ENCODE assay signal across 1 fruit fly cellular context in the genomic region with DNA sequence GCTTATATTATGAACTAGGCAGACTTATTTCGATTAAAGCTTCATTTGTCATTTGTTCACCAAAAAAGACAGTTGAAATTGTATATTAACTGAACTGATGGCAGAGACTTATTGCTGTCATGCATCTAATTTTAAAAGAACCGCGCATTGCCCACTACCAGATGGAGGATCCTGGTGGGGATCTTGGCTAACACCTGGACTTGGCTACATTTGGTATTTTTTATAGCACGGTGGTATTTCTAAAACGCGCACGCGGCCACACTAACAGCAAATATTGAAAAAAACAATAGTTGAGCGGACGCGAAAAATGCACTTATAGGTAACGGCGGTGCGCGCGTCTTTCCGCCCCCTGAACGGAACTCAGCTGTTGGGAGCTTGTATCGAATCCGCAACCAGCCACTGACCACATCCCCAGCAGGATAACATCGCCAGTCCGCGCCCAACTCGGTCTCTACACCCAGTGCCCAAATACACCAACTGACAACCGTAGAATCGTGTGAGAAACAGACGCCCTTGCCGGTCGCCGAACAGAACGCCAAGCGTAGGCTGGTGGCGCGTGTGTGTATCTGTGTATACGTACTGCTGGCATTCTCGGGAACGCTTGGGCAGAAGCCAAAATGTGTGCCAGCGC.
TF ChIP-seq lines count a peak whose summit lies in the region.

No protein-coding gene starts in this region.

TF ChIP-seq in whole organism, embryonic, 481 proteins besides CTCF, POLR2A, EP300 and RAD21 (continued from another document and continues in another):
- TF ChIP-seq Deaf1 (tag; optimal IDR thresholded peaks at IDR 0.05; lab: Kevin White, UChicago) (peak; percentile 58), CG17802 (tag; optimal IDR thresholded peaks at IDR 0.05; lab: Kevin White, UChicago) (peak; percentile 2), CG7839 (tag; optimal IDR thresholded peaks at IDR 0.05; lab: Kevin White, UChicago) (peak; percentile 11), ssp (GFP tag; IDR thresholded peaks at IDR 0.05; lab: Robert Waterston, UW) (no peak), CG10147 (GFP tag; optimal IDR thresholded peaks at IDR 0.05; lab: Kevin White, UChicago) (no peak), bab2 (GFP tag; optimal IDR thresholded peaks at IDR 0.05; lab: Kevin White, UChicago) (no peak), dimm (GFP tag; IDR thresholded peaks at IDR 0.05; lab: Robert Waterston, UW) (no peak), Six4 (GFP tag; optimal IDR thresholded peaks at IDR 0.05; lab: Kevin White, UChicago) (no peak), Blimp-1 (GFP tag; optimal IDR thresholded peaks at IDR 0.05; lab: Kevin White, UChicago) (no peak), Fer2 (tag; optimal IDR thresholded peaks at IDR 0.05; lab: Kevin White, UChicago) (no peak), CG18262 (tag; optimal IDR thresholded peaks at IDR 0.05; lab: Kevin White, UChicago) (no peak), br (optimal IDR thresholded peaks at IDR 0.05; lab: Kevin White, UChicago) (no peak), CG34376 (GFP tag; optimal IDR thresholded peaks at IDR 0.05; lab: Kevin White, UChicago) (peak; percentile 10), da (GFP tag; optimal IDR thresholded peaks at IDR 0.05; lab: Kevin White, UChicago) (no peak), Hsf (GFP tag; optimal IDR thresholded peaks at IDR 0.05; lab: Kevin White, UChicago) (no peak), CG2120 (GFP tag; optimal IDR thresholded peaks at IDR 0.05; lab: Kevin White, UChicago) (no peak), gsb-n (tag; optimal IDR thresholded peaks at IDR 0.05; lab: Kevin White, UChicago) (no peak), Dp (GFP tag; optimal IDR thresholded peaks at IDR 0.05; lab: Kevin White, UChicago) (peak; percentile 93), cg (GFP tag; optimal IDR thresholded peaks at IDR 0.05; lab: Kevin White, UChicago) (peak; percentile 49), jumu (GFP tag; optimal IDR thresholded peaks at IDR 0.05; lab: Kevin White, UChicago) (peak; percentile 47), Taf1 (GFP tag; IDR thresholded peaks at IDR 0.05; lab: Robert Waterston, UW) (no peak), CG4820 (GFP tag; optimal IDR thresholded peaks at IDR 0.05; lab: Kevin White, UChicago) (no peak), grn (GFP tag; optimal IDR thresholded peaks at IDR 0.05; lab: Kevin White, UChicago) (no peak), Bgb (GFP tag; IDR thresholded peaks at IDR 0.05; lab: Robert Waterston, UW; ENCODE audit: partially characterized antibody) (peak; percentile 10; the same call in 1 of the 2 replicates), CG4404 (GFP tag; IDR thresholded peaks at IDR 0.05; lab: Robert Waterston, UW) (no peak), CG11504 (tag; optimal IDR thresholded peaks at IDR 0.05; lab: Kevin White, UChicago) (peak; percentile 56), CG16815 (GFP tag; optimal IDR thresholded peaks at IDR 0.05; lab: Kevin White, UChicago) (no peak), chif (GFP tag; optimal IDR thresholded peaks at IDR 0.05; lab: Kevin White, UChicago) (peak in 1 of 2 experiments; percentile 21), CG12219 (GFP tag; optimal IDR thresholded peaks at IDR 0.05; lab: Kevin White, UChicago) (no peak), CG12299 (tag; optimal IDR thresholded peaks at IDR 0.05; lab: Kevin White, UChicago) (peak; percentile 58), Antp (GFP tag; optimal IDR thresholded peaks at IDR 0.05; lab: Kevin White, UChicago) (no peak), Ets65A (GFP tag; lab: Kevin White, UChicago) (no peak), CG7987 (GFP tag; optimal IDR thresholded peaks at IDR 0.05; lab: Kevin White, UChicago) (peak; percentile 38), bowl (GFP tag; IDR thresholded peaks at IDR 0.05; lab: Robert Waterston, UW) (no peak), CG8359 (GFP tag; optimal IDR thresholded peaks at IDR 0.05; lab: Kevin White, UChicago; ENCODE audit: borderline replicate concordance) (no peak), run (tag; optimal IDR thresholded peaks at IDR 0.05; lab: Kevin White, UChicago) (no peak), Jarid2 (GFP tag; optimal IDR thresholded peaks at IDR 0.05; lab: Kevin White, UChicago) (peak; percentile 66), zen2 (GFP tag; IDR thresholded peaks at IDR 0.05; lab: Robert Waterston, UW; ENCODE audit: partially characterized antibody) (no peak), prd (optimal IDR thresholded peaks at IDR 0.05; lab: Kevin White, UChicago) (no peak), prd (GFP tag; IDR thresholded peaks at IDR 0.05; lab: Robert Waterston, UW) (no peak; the same call in 2 of the 3 replicates), slp2 (GFP tag; optimal IDR thresholded peaks at IDR 0.05; lab: Kevin White, UChicago) (no peak), CG13624 (GFP tag; optimal IDR thresholded peaks at IDR 0.05; lab: Kevin White, UChicago) (peak; percentile 28), dmrt99B (tag; optimal IDR thresholded peaks at IDR 0.05; lab: Kevin White, UChicago) (no peak), CG15479 (GFP tag; optimal IDR thresholded peaks at IDR 0.05; lab: Kevin White, UChicago) (no peak), CG31224 (GFP tag; IDR thresholded peaks at IDR 0.05; lab: Robert Waterston, UW) (no peak), TFAM (GFP tag; optimal IDR thresholded peaks at IDR 0.05; lab: Kevin White, UChicago) (no peak), Gug (GFP tag; IDR thresholded peaks at IDR 0.05; lab: Robert Waterston, UW) (no peak), CG7372 (GFP tag; IDR thresholded peaks at IDR 0.05; lab: Robert Waterston, UW) (no peak), CG9727 (GFP tag; optimal IDR thresholded peaks at IDR 0.05; lab: Kevin White, UChicago) (no peak), Mes4 (GFP tag; optimal IDR thresholded peaks at IDR 0.05; lab: Kevin White, UChicago) (no peak), repo (GFP tag; optimal IDR thresholded peaks at IDR 0.05; lab: Kevin White, UChicago) (no peak), CG8765 (GFP tag; IDR thresholded peaks at IDR 0.05; lab: Robert Waterston, UW) (no peak), BEAF-32 (GFP tag; optimal IDR thresholded peaks at IDR 0.05; lab: Kevin White, UChicago) (peak; percentile 47), Sox100B (GFP tag; optimal IDR thresholded peaks at IDR 0.05; lab: Kevin White, UChicago) (no peak), pb (GFP tag; optimal IDR thresholded peaks at IDR 0.05; lab: Kevin White, UChicago) (no peak), esg (GFP tag; conservative IDR thresholded peaks at IDR 0.05; lab: Robert Waterston, UW) (no peak), ind (GFP tag; optimal IDR thresholded peaks at IDR 0.05; lab: Kevin White, UChicago) (no peak), Pdp1 (GFP tag; optimal IDR thresholded peaks at IDR 0.05; lab: Kevin White, UChicago) (peak in 1 of 2 experiments; percentile 86), CG9817 (tag; optimal IDR thresholded peaks at IDR 0.05; lab: Kevin White, UChicago) (no peak), pum (GFP tag; optimal IDR thresholded peaks at IDR 0.05; lab: Kevin White, UChicago) (no peak), CG18619 (GFP tag; optimal IDR thresholded peaks at IDR 0.05; lab: Kevin White, UChicago) (no peak), phol (tag; optimal IDR thresholded peaks at IDR 0.05; lab: Kevin White, UChicago) (peak; percentile 51), nerfin-2 (GFP tag; IDR thresholded peaks at IDR 0.05; lab: Robert Waterston, UW; ENCODE audit: partially characterized antibody) (no peak), CG4328 (GFP tag; optimal IDR thresholded peaks at IDR 0.05; lab: Kevin White, UChicago) (no peak), CG7928 (GFP tag; optimal IDR thresholded peaks at IDR 0.05; lab: Kevin White, UChicago) (peak; percentile 16), CG42726 (GFP tag; IDR thresholded peaks at IDR 0.05; lab: Robert Waterston, UW; ENCODE audit: partially characterized antibody) (no peak), MESR4 (GFP tag; optimal IDR thresholded peaks at IDR 0.05; lab: Kevin White, UChicago) (peak; percentile 82), Dref (GFP tag; IDR thresholded peaks at IDR 0.05; lab: Robert Waterston, UW) (0 out of 2 replicates have a peak, but pooled peaks have one; percentile 29), gfzf (GFP tag; optimal IDR thresholded peaks at IDR 0.05; lab: Kevin White, UChicago) (peak; percentile 98), hkb (optimal IDR thresholded peaks at IDR 0.05; lab: Kevin White, UChicago) (no peak), hkb (GFP tag; IDR thresholded peaks at IDR 0.05; lab: Robert Waterston, UW) (no peak), mam (GFP tag; optimal IDR thresholded peaks at IDR 0.05; lab: Kevin White, UChicago) (no peak), CG13287 (GFP tag; IDR thresholded peaks at IDR 0.05; lab: Robert Waterston, UW; ENCODE audit: partially characterized antibody) (peak; percentile 24; the same call in 1 of the 2 replicates), CG15601 (tag; optimal IDR thresholded peaks at IDR 0.05; lab: Kevin White, UChicago) (peak; percentile 29), B-H1 (GFP tag; IDR thresholded peaks at IDR 0.05; lab: Robert Waterston, UW) (no peak), ara (GFP tag; IDR thresholded peaks at IDR 0.05; lab: Robert Waterston, UW) (no peak; the same call in 1 of the 2 replicates), hb (GFP tag; IDR thresholded peaks at IDR 0.05; lab: Robert Waterston, UW; ENCODE audit: partially characterized antibody) (no peak), CG8944 (GFP tag; optimal IDR thresholded peaks at IDR 0.05; lab: Kevin White, UChicago) (no peak), Fer1 (GFP tag; optimal IDR thresholded peaks at IDR 0.05; lab: Kevin White, UChicago) (peak; percentile 55), sc (optimal IDR thresholded peaks at IDR 0.05; lab: Kevin White, UChicago) (no peak), sc (GFP tag; optimal IDR thresholded peaks at IDR 0.05; lab: Kevin White, UChicago) (no peak), crol (GFP tag; IDR thresholded peaks at IDR 0.05; lab: Robert Waterston, UW) (no peak), pita (GFP tag; optimal IDR thresholded peaks at IDR 0.05; lab: Kevin White, UChicago) (peak; percentile 88), chinmo (GFP tag; IDR thresholded peaks at IDR 0.05; lab: Robert Waterston, UW; ENCODE audit: partially characterized antibody) (peak; percentile 81; the same call in 2 of the 4 replicates), CG3847 (GFP tag; IDR thresholded peaks at IDR 0.05; lab: Robert Waterston, UW) (peak; percentile 44; the same call in 1 of the 2 replicates), wek (GFP tag; optimal IDR thresholded peaks at IDR 0.05; lab: Kevin White, UChicago) (no peak), hbn (GFP tag; IDR thresholded peaks at IDR 0.05; lab: Robert Waterston, UW; ENCODE audit: partially characterized antibody) (no peak), kni (GFP tag; optimal IDR thresholded peaks at IDR 0.05; lab: Kevin White, UChicago) (peak; percentile 56), ase (GFP tag; IDR thresholded peaks at IDR 0.05; lab: Robert Waterston, UW) (no peak), Rfx (GFP tag; IDR thresholded peaks at IDR 0.05; lab: Robert Waterston, UW) (no peak; the same call in 1 of the 2 replicates), dysf (GFP tag; IDR thresholded peaks at IDR 0.05; lab: Robert Waterston, UW) (no peak), CG2889 (GFP tag; IDR thresholded peaks at IDR 0.05; lab: Robert Waterston, UW) (no peak), gsb (GFP tag; IDR thresholded peaks at IDR 0.05; lab: Robert Waterston, UW) (no peak), CG4617 (GFP tag; optimal IDR thresholded peaks at IDR 0.05; lab: Kevin White, UChicago; ENCODE audit: borderline replicate concordance) (peak; percentile 59), CG32532 (GFP tag; IDR thresholded peaks at IDR 0.05; lab: Robert Waterston, UW) (peak; percentile 9; the same call in 1 of the 2 replicates), CG43689 (GFP tag; IDR thresholded peaks at IDR 0.05; lab: Robert Waterston, UW) (no peak), CG17568 (GFP tag; optimal IDR thresholded peaks at IDR 0.05; lab: Kevin White, UChicago) (no peak), Sry-δ (GFP tag; optimal IDR thresholded peaks at IDR 0.05; lab: Kevin White, UChicago) (peak; percentile 42), E2f2 (GFP tag; IDR thresholded peaks at IDR 0.05; lab: Robert Waterston, UW) (peak; percentile 96), CG15696 (tag; optimal IDR thresholded peaks at IDR 0.05; lab: Kevin White, UChicago) (no peak), CG7357 (GFP tag; IDR thresholded peaks at IDR 0.05; lab: Robert Waterston, UW) (no peak), pan (optimal IDR thresholded peaks at IDR 0.05; lab: Kevin White, UChicago) (no peak), pan (GFP tag; optimal IDR thresholded peaks at IDR 0.05 in 1 of 2, IDR thresholded peaks at IDR 0.05 in 1 of 2) (no peak), klu (GFP tag; IDR thresholded peaks at IDR 0.05; lab: Robert Waterston, UW) (no peak), en (GFP tag; optimal IDR thresholded peaks at IDR 0.05; lab: Kevin White, UChicago) (no peak), Nf-YC (tag; optimal IDR thresholded peaks at IDR 0.05; lab: Kevin White, UChicago) (peak; percentile 11), crp (GFP tag; optimal IDR thresholded peaks at IDR 0.05; lab: Kevin White, UChicago) (peak; percentile 46 to 87), CG11247 (GFP tag; IDR thresholded peaks at IDR 0.05; lab: Robert Waterston, UW) (no peak), seq (GFP tag; IDR thresholded peaks at IDR 0.05; lab: Robert Waterston, UW) (no peak), CG13296 (GFP tag; optimal IDR thresholded peaks at IDR 0.05; lab: Kevin White, UChicago) (no peak), al (GFP tag; IDR thresholded peaks at IDR 0.05; lab: Robert Waterston, UW) (no peak), CG14860 (GFP tag; IDR thresholded peaks at IDR 0.05; lab: Robert Waterston, UW; ENCODE audit: partially characterized antibody) (no peak; the same call in 2 of the 3 replicates), CG6175 (GFP tag; IDR thresholded peaks at IDR 0.05; lab: Robert Waterston, UW) (no peak), Poxn (GFP tag; IDR thresholded peaks at IDR 0.05; lab: Robert Waterston, UW) (no peak), usp (GFP tag; optimal IDR thresholded peaks at IDR 0.05; lab: Kevin White, UChicago) (no peak), Ravus (GFP tag; IDR thresholded peaks at IDR 0.05; lab: Robert Waterston, UW) (no peak), CG30020 (tag; optimal IDR thresholded peaks at IDR 0.05; lab: Kevin White, UChicago) (no peak), CG14050 (GFP tag; IDR thresholded peaks at IDR 0.05; lab: Robert Waterston, UW) (0 out of 3 replicates have a peak, but pooled peaks have one; percentile 12), luna (GFP tag; optimal IDR thresholded peaks at IDR 0.05; lab: Kevin White, UChicago) (no peak), CG11560 (tag; IDR thresholded peaks at IDR 0.05; lab: Robert Waterston, UW) (no peak), so (GFP tag; IDR thresholded peaks at IDR 0.05; lab: Robert Waterston, UW) (no peak), shn (GFP tag; optimal IDR thresholded peaks at IDR 0.05; lab: Kevin White, UChicago) (peak; percentile 6), CG10543 (GFP tag; optimal IDR thresholded peaks at IDR 0.05; lab: Kevin White, UChicago) (no peak), sob (GFP tag; IDR thresholded peaks at IDR 0.05; lab: Robert Waterston, UW) (peak; percentile 41), CG8281 (tag; optimal IDR thresholded peaks at IDR 0.05; lab: Kevin White, UChicago) (peak; percentile 8), Atf3 (GFP tag; optimal IDR thresholded peaks at IDR 0.05; lab: Kevin White, UChicago) (no peak), HLHmδ (GFP tag; optimal IDR thresholded peaks at IDR 0.05; lab: Kevin White, UChicago) (no peak)
